Fruit fly (Drosophila melanogaster): ENCODE data around the gene CycY.

CycY gene

dm6 chr2L:11804228-11805044, 9.1 kb downstream of the CycY start (continued):
- no peak for TF ChIP-seq dmrt99B (tag; optimal IDR thresholded peaks at IDR 0.05)
- TF ChIP-seq nerfin-2 (GFP tag; IDR thresholded peaks at IDR 0.05; ENCODE audit: partially characterized antibody): no peak
- TF ChIP-seq CG10654 (GFP tag; optimal IDR thresholded peaks at IDR 0.05): no peak
- no peak for TF ChIP-seq Atf6 (GFP tag; IDR thresholded peaks at IDR 0.05)
- no peak for TF ChIP-seq HmgZ (tag; optimal IDR thresholded peaks at IDR 0.05)
- TF ChIP-seq CG15269 (tag; optimal IDR thresholded peaks at IDR 0.05): no peak
- no peak for TF ChIP-seq eve (GFP tag; optimal IDR thresholded peaks at IDR 0.05)
- no peak for TF ChIP-seq B-H2 (GFP tag; optimal IDR thresholded peaks at IDR 0.05)
- peak; percentile 99 for TF ChIP-seq crol (GFP tag; IDR thresholded peaks at IDR 0.05)
- TF ChIP-seq H2.0 (GFP tag; IDR thresholded peaks at IDR 0.05): no peak
- no peak for TF ChIP-seq Sox100B (GFP tag; optimal IDR thresholded peaks at IDR 0.05)
- peak; percentile 28 for TF ChIP-seq nom (GFP tag; optimal IDR thresholded peaks at IDR 0.05)
- TF ChIP-seq CG4854 (GFP tag; optimal IDR thresholded peaks at IDR 0.05): no peak
- 0 out of 3 replicates have a peak, but pooled peaks have one; percentile 26 for TF ChIP-seq CG34422 (GFP tag; IDR thresholded peaks at IDR 0.05)
- no peak for TF ChIP-seq MBD-R2 (GFP tag; IDR thresholded peaks at IDR 0.05)
- no peak for TF ChIP-seq MESR4 (GFP tag; optimal IDR thresholded peaks at IDR 0.05)
- TF ChIP-seq salm (tag; optimal IDR thresholded peaks at IDR 0.05): no peak
- TF ChIP-seq insv (GFP tag; optimal IDR thresholded peaks at IDR 0.05): peak in 1 of 2 experiments; percentile 32
- TF ChIP-seq CG12236 (GFP tag; optimal IDR thresholded peaks at IDR 0.05): no peak
- no peak for TF ChIP-seq CG13123 (GFP tag; optimal IDR thresholded peaks at IDR 0.05)
- TF ChIP-seq sens (GFP tag): peak; percentile 27
- no peak for TF ChIP-seq CG10979 (tag; optimal IDR thresholded peaks at IDR 0.05)
- 0 out of 3 replicates have a peak, but pooled peaks have one; percentile 23 for TF ChIP-seq HLH4C (GFP tag; IDR thresholded peaks at IDR 0.05; ENCODE audit: partially characterized antibody)
- TF ChIP-seq exex (tag; optimal IDR thresholded peaks at IDR 0.05): no peak
- peak; percentile 35 for TF ChIP-seq CG3163 (GFP tag; optimal IDR thresholded peaks at IDR 0.05)
- no peak for TF ChIP-seq Side (GFP tag; optimal IDR thresholded peaks at IDR 0.05)
- TF ChIP-seq Tbp (GFP tag; optimal IDR thresholded peaks at IDR 0.05): no peak
- 0 out of 4 replicates have a peak, but pooled peaks have one; percentile 23 for TF ChIP-seq Dll (GFP tag; IDR thresholded peaks at IDR 0.05; ENCODE audit: partially characterized antibody)
- no peak for TF ChIP-seq dati (GFP tag; IDR thresholded peaks at IDR 0.05)
- no peak for TF ChIP-seq fd3F (GFP tag; optimal IDR thresholded peaks at IDR 0.05)
- no peak for TF ChIP-seq CG11504 (tag; optimal IDR thresholded peaks at IDR 0.05)
- no peak for TF ChIP-seq gt (GFP tag; IDR thresholded peaks at IDR 0.05)
- TF ChIP-seq CG10267 (tag; optimal IDR thresholded peaks at IDR 0.05): no peak
- TF ChIP-seq Nf-YB (GFP tag; optimal IDR thresholded peaks at IDR 0.05): peak; percentile 57
- TF ChIP-seq ro (GFP tag; IDR thresholded peaks at IDR 0.05): no peak
- no peak for TF ChIP-seq Ravus (GFP tag; IDR thresholded peaks at IDR 0.05)
- TF ChIP-seq CG32772 (GFP tag; IDR thresholded peaks at IDR 0.05): no peak
- TF ChIP-seq ftz-f1 (GFP tag; optimal IDR thresholded peaks at IDR 0.05): no peak
- TF ChIP-seq CG17361 (GFP tag; IDR thresholded peaks at IDR 0.05): no peak
- TF ChIP-seq Myb (GFP tag; optimal IDR thresholded peaks at IDR 0.05): no peak
- 0 out of 2 replicates have a peak, but pooled peaks have one; percentile 20 for TF ChIP-seq Drgx (GFP tag; IDR thresholded peaks at IDR 0.05)
- no peak for TF ChIP-seq bcd (GFP tag; optimal IDR thresholded peaks at IDR 0.05)
- TF ChIP-seq CG6272 (GFP tag; IDR thresholded peaks at IDR 0.05): no peak
- TF ChIP-seq jing (GFP tag; optimal IDR thresholded peaks at IDR 0.05): no peak
- TF ChIP-seq CG11696 (GFP tag; IDR thresholded peaks at IDR 0.05): no peak
- no peak for TF ChIP-seq CG8089 (GFP tag; optimal IDR thresholded peaks at IDR 0.05)
- TF ChIP-seq Eip74EF (GFP tag; optimal IDR thresholded peaks at IDR 0.05): no peak
- no peak for TF ChIP-seq emc (GFP tag; optimal IDR thresholded peaks at IDR 0.05)
- no peak for TF ChIP-seq CG17612 (GFP tag; IDR thresholded peaks at IDR 0.05)
- no peak for TF ChIP-seq fru (optimal IDR thresholded peaks at IDR 0.05)

Measured in whole organism, embryonic.